Worm (Caenorhabditis elegans): ENCODE data around the gene K06A4.2.
"Not testable (repeated sequence)": the region's sequence is repeated elsewhere in the genome, so short reads cannot be mapped to it uniquely, and the experiment has no call there.

- not testable (repeated sequence) for TF ChIP-seq cog-1 (tag; optimal IDR thresholded peaks at IDR 0.05)
- TF ChIP-seq flt-1 (GFP tag; IDR thresholded peaks at IDR 0.05), result peak; percentile 55; the same call in 1 of the 2 replicates
Observed at ce11 chrV:9439315-9440002, 44.5 kb upstream of the K06A4.2 start, which contains the start of gene Y54B9A.1.

Data from whole organism, midembryonic.